Worm (Caenorhabditis elegans): Measurements from ENCODE around the gene ssu-2.

- no peak for TF ChIP-seq unc-39 (tag; optimal IDR thresholded peaks at IDR 0.05)
- no peak for TF ChIP-seq nhr-12 (tag; optimal IDR thresholded peaks at IDR 0.05)
- no peak for TF ChIP-seq snpc-4 (tag; optimal IDR thresholded peaks at IDR 0.05)
- no peak for TF ChIP-seq lin-32 (GFP tag; optimal IDR thresholded peaks at IDR 0.05)
These were observed 25.3 kb upstream of the ssu-2 start for ce11 chrIV:14335768-14336167.
